Fruit fly (Drosophila melanogaster) S2 (cell line): ENCODE measurements around the gene Baldspot.

Source experiments
- CG8478 ChIP-seq: fragments of >200 bp; optimal IDR thresholded peaks from 2 replicates; lab custom pipeline; 2018
- CTCF ChIP-seq, 2 experiments: fragments of >200 bp; optimal IDR thresholded peaks; 2 replicates each; lab custom pipeline; 2018

dm6 chr3L:16708738-16709350 lies 47.4 kb upstream of the Baldspot start:
- TF ChIP-seq CG8478 (lab: Kevin White, UChicago) = no peak
- TF ChIP-seq CTCF (optimal IDR thresholded peaks at IDR 0.05; lab: Kevin White, UChicago) = no peak
